Fruit fly (Drosophila melanogaster) whole organism, embryonic: ENCODE measurements around the gene CCHa1.
A peak's percentile ranks its signal among the peaks of the same experiment; 100 is the strongest.

ENCODE experiments used
- Atf3 ChIP-seq: fragments of 200-800 bp; sonication (Bioruptor generic); optimal IDR thresholded peaks from 3 replicates; lab custom pipeline; 2016; ENCODE audit warnings: missing biosample characterization, missing genetic modification characterization
- CG11093 ChIP-seq: fragments of 200-800 bp; sonication (Bioruptor generic); IDR thresholded peaks from 3 replicates; pipeline ENCODE4 v1.3.6; 2022; ENCODE audit warnings: missing biosample characterization, missing genetic modification characterization
- CG11398 ChIP-seq: fragments of 200-800 bp; sonication (Bioruptor generic); optimal IDR thresholded peaks from 2 replicates; lab custom pipeline; 2016; ENCODE audit warnings: missing biosample characterization, missing genetic modification characterization
- CG13296 ChIP-seq: fragments of 200-800 bp; sonication (Bioruptor generic); optimal IDR thresholded peaks from 3 replicates; lab custom pipeline; 2018; ENCODE audit warnings: missing biosample characterization, mild to moderate bottlenecking, missing genetic modification characterization
- CG14860 ChIP-seq: fragments of 200-800 bp; sonication (Bioruptor generic); IDR thresholded peaks from 3 replicates; pipeline ENCODE4 v1.3.6; 2022; ENCODE audit warnings: missing biosample characterization, missing genetic modification characterization; ENCODE audit not compliant: partially characterized antibody
- CG15073 ChIP-seq: fragments of 200-800 bp; sonication (Bioruptor generic); optimal IDR thresholded peaks from 2 replicates; lab custom pipeline; 2016; ENCODE audit warnings: missing biosample characterization, missing genetic modification characterization
- CG1529 ChIP-seq: fragments of 200-800 bp; sonication (Bioruptor generic); optimal IDR thresholded peaks from 3 replicates; lab custom pipeline; 2018; ENCODE audit warnings: missing biosample characterization, missing genetic modification characterization
- CG1602 ChIP-seq: fragments of 200-800 bp; sonication (Bioruptor generic); optimal IDR thresholded peaks from 3 replicates; lab custom pipeline; 2016; ENCODE audit warnings: missing biosample characterization, missing genetic modification characterization
- CG16813 ChIP-seq: fragments of 200-800 bp; sonication (Bioruptor generic); IDR thresholded peaks from 3 replicates; pipeline ENCODE4 v1.3.6; 2022; ENCODE audit warnings: missing biosample characterization, missing genetic modification characterization; ENCODE audit not compliant: partially characterized antibody
- CG17829 ChIP-seq: fragments of 200-800 bp; optimal IDR thresholded peaks from 2 replicates; lab custom pipeline; 2019; ENCODE audit warnings: missing biosample characterization, mild to moderate bottlenecking, missing genetic modification characterization, moderate library complexity
- CG2129 ChIP-seq: fragments of 200-800 bp; sonication (Bioruptor generic); IDR thresholded peaks from 2 replicates; pipeline ENCODE4 v1.3.6; 2022; ENCODE audit warnings: missing biosample characterization, missing genetic modification characterization; ENCODE audit not compliant: partially characterized antibody
- CG6254 ChIP-seq: fragments of 200-800 bp; sonication (Bioruptor generic); optimal IDR thresholded peaks from 3 replicates; lab custom pipeline; 2017; ENCODE audit warnings: mild to moderate bottlenecking, missing biosample characterization, missing genetic modification reagents, missing genetic modification characterization
- CG6689 ChIP-seq: fragments of 200-800 bp; sonication (Bioruptor generic); IDR thresholded peaks from 2 replicates; pipeline ENCODE4 v1.3.6; 2022; ENCODE audit warnings: missing biosample characterization, missing genetic modification characterization
- CG7357 ChIP-seq: fragments of 200-800 bp; sonication (Bioruptor generic); IDR thresholded peaks from 3 replicates; pipeline ENCODE4 v1.3.6; 2022; ENCODE audit warnings: missing biosample characterization, missing genetic modification characterization
- CG7556 ChIP-seq: fragments of 200-800 bp; sonication (Bioruptor generic); optimal IDR thresholded peaks from 2 replicates; lab custom pipeline; 2017; ENCODE audit warnings: missing biosample characterization, mild to moderate bottlenecking, missing genetic modification characterization
- CG7786 ChIP-seq: fragments of 200-800 bp; sonication (Bioruptor generic); optimal IDR thresholded peaks from 2 replicates; lab custom pipeline; 2016; ENCODE audit warnings: missing biosample characterization, missing genetic modification characterization
- CG7928 ChIP-seq: fragments of 200-800 bp; sonication (Bioruptor generic); optimal IDR thresholded peaks from 2 replicates; lab custom pipeline; 2017; ENCODE audit warnings: missing biosample characterization, mild to moderate bottlenecking, missing genetic modification characterization
- CG8924 ChIP-seq: fragments of 200-800 bp; optimal IDR thresholded peaks from 3 replicates; lab custom pipeline; 2019; ENCODE audit warnings: missing biosample characterization, mild to moderate bottlenecking, missing genetic modification characterization, moderate library complexity
- Fer3 ChIP-seq: fragments of 200-800 bp; sonication (Bioruptor generic); optimal IDR thresholded peaks from 2 replicates; lab custom pipeline; 2018; ENCODE audit warnings: missing biosample characterization, mild to moderate bottlenecking, missing genetic modification characterization, moderate library complexity
- Gsc ChIP-seq: fragments of 200-800 bp; sonication (Bioruptor generic); IDR thresholded peaks from 2 replicates; pipeline ENCODE4 v1.3.6; 2022; ENCODE audit warnings: missing biosample characterization, missing genetic modification characterization
- Hr3 ChIP-seq: fragments of 200-800 bp; sonication (Bioruptor generic); optimal IDR thresholded peaks from 3 replicates; lab custom pipeline; 2016; ENCODE audit warnings: missing biosample characterization, missing genetic modification characterization
- Lim3 ChIP-seq: fragments of 200-800 bp; sonication (Bioruptor generic); IDR thresholded peaks from 2 replicates; pipeline ENCODE4 v1.3.6; 2022; ENCODE audit warnings: missing biosample characterization, missing genetic modification characterization
- Meics ChIP-seq: fragments of 200-800 bp; sonication (Bioruptor generic); optimal IDR thresholded peaks from 2 replicates; lab custom pipeline; 2017; ENCODE audit warnings: missing biosample characterization, mild to moderate bottlenecking, missing genetic modification characterization
- NK7.1 ChIP-seq: fragments of 200-800 bp; sonication (Bioruptor generic); optimal IDR thresholded peaks from 3 replicates; lab custom pipeline; 2016; ENCODE audit warnings: missing biosample characterization, missing genetic modification characterization
- NfI ChIP-seq: fragments of 200-800 bp; sonication (Bioruptor generic); optimal IDR thresholded peaks from 3 replicates; lab custom pipeline; 2018; ENCODE audit warnings: missing biosample characterization, mild to moderate bottlenecking, missing genetic modification characterization, moderate library complexity
- Oli ChIP-seq: fragments of 200-800 bp; sonication (Bioruptor generic); optimal IDR thresholded peaks from 2 replicates; lab custom pipeline; 2018; ENCODE audit warnings: missing biosample characterization, mild to moderate bottlenecking, missing genetic modification characterization, moderate library complexity
- Ravus ChIP-seq: fragments of 200-800 bp; sonication (Bioruptor generic); IDR thresholded peaks from 2 replicates; pipeline ENCODE4 v1.3.6; 2022; ENCODE audit warnings: missing biosample characterization, missing genetic modification characterization
- Sin3A ChIP-seq: fragments of >200 bp; optimal IDR thresholded peaks from 2 replicates; lab custom pipeline; 2018
- Sox100B ChIP-seq: fragments of 200-800 bp; sonication (Bioruptor generic); optimal IDR thresholded peaks from 3 replicates; lab custom pipeline; 2018; ENCODE audit warnings: missing biosample characterization, mild to moderate bottlenecking, missing genetic modification characterization
- Vsx1 ChIP-seq: fragments of 200-800 bp; sonication (Bioruptor generic); optimal IDR thresholded peaks from 2 replicates; lab custom pipeline; 2017; ENCODE audit warnings: missing biosample characterization, mild to moderate bottlenecking, missing genetic modification characterization, missing genetic modification reagents
- YL-1 ChIP-seq: fragments of 200-800 bp; sonication (Bioruptor generic); optimal IDR thresholded peaks from 3 replicates; lab custom pipeline; 2017; ENCODE audit warnings: missing biosample characterization, mild to moderate bottlenecking, missing genetic modification characterization
- ab ChIP-seq: fragments of 200-800 bp; sonication (Bioruptor generic); optimal IDR thresholded peaks from 2 replicates; lab custom pipeline; 2016; ENCODE audit warnings: missing biosample characterization, missing genetic modification characterization
- btn ChIP-seq: fragments of 200-800 bp; sonication (Bioruptor generic); optimal IDR thresholded peaks from 2 replicates; lab custom pipeline; 2016; ENCODE audit warnings: missing biosample characterization, missing genetic modification characterization
- cg ChIP-seq: fragments of 200-800 bp; sonication (Bioruptor generic); optimal IDR thresholded peaks from 3 replicates; lab custom pipeline; 2019; ENCODE audit warnings: missing biosample characterization, mild to moderate bottlenecking, missing genetic modification characterization, moderate library complexity
- dm ChIP-seq: fragments of 200-800 bp; sonication (Bioruptor generic); optimal IDR thresholded peaks from 3 replicates; lab custom pipeline; 2016; ENCODE audit warnings: missing biosample characterization, missing genetic modification characterization
- ems ChIP-seq: fragments of 200-800 bp; sonication (Bioruptor generic); optimal IDR thresholded peaks from 3 replicates; lab custom pipeline; 2016; ENCODE audit warnings: missing biosample characterization, missing genetic modification characterization
- fru ChIP-seq: fragments of >200 bp; optimal IDR thresholded peaks from 2 replicates; lab custom pipeline; 2017
- ftz-f1 ChIP-seq: fragments of 200-800 bp; sonication (Bioruptor generic); optimal IDR thresholded peaks from 2 replicates; lab custom pipeline; 2016; ENCODE audit warnings: missing biosample characterization, missing genetic modification characterization
- lmd ChIP-seq: fragments of 200-800 bp; sonication (Bioruptor generic); IDR thresholded peaks from 2 replicates; pipeline ENCODE4 v1.3.6; 2022; ENCODE audit warnings: missing biosample characterization, missing genetic modification characterization
- luna ChIP-seq: fragments of 200-800 bp; sonication (Bioruptor generic); optimal IDR thresholded peaks from 2 replicates; lab custom pipeline; 2016; ENCODE audit warnings: missing biosample characterization, missing genetic modification characterization
- nau ChIP-seq: fragments of 200-800 bp; sonication (Bioruptor generic); optimal IDR thresholded peaks from 3 replicates; lab custom pipeline; 2017; ENCODE audit warnings: missing biosample characterization, mild to moderate bottlenecking, missing genetic modification characterization, missing genetic modification reagents
- onecut ChIP-seq: fragments of 200-800 bp; sonication (Bioruptor generic); IDR thresholded peaks from 2 replicates; pipeline ENCODE4 v1.3.6; 2022; ENCODE audit warnings: missing biosample characterization, missing genetic modification characterization
- rib ChIP-seq: fragments of 200-800 bp; sonication (Bioruptor generic); IDR thresholded peaks from 2 replicates; pipeline ENCODE4 v1.3.6; 2022; ENCODE audit warnings: missing biosample characterization, missing genetic modification characterization
- ro ChIP-seq: fragments of 200-800 bp; sonication (Bioruptor generic); IDR thresholded peaks from 2 replicates; pipeline ENCODE4 v1.3.6; 2022; ENCODE audit warnings: missing biosample characterization, missing genetic modification characterization
- sisA ChIP-seq: fragments of 200-800 bp; sonication (Bioruptor generic); IDR thresholded peaks from 2 replicates; pipeline ENCODE4 v1.3.6; 2022; ENCODE audit warnings: missing biosample characterization, missing genetic modification characterization
- slp2 ChIP-seq: fragments of 200-800 bp; sonication (Bioruptor generic); optimal IDR thresholded peaks from 2 replicates; lab custom pipeline; 2016; ENCODE audit warnings: missing biosample characterization, missing genetic modification characterization
- sqz ChIP-seq: fragments of 200-800 bp; sonication (Bioruptor generic); optimal IDR thresholded peaks from 3 replicates; lab custom pipeline; 2018; ENCODE audit warnings: missing biosample characterization, mild to moderate bottlenecking, missing genetic modification characterization
- stc ChIP-seq: fragments of 200-800 bp; sonication (Bioruptor generic); IDR thresholded peaks from 2 replicates; pipeline ENCODE4 v1.3.6; 2022; ENCODE audit warnings: missing biosample characterization, missing genetic modification characterization
- tgo ChIP-seq: fragments of 200-800 bp; sonication (Bioruptor generic); IDR thresholded peaks from 3 replicates; pipeline ENCODE4 v1.3.6; 2022; ENCODE audit warnings: missing biosample characterization, missing genetic modification characterization
- wor ChIP-seq: fragments of 200-800 bp; sonication (Bioruptor generic); IDR thresholded peaks from 2 replicates; pipeline ENCODE4 v1.3.6; 2022; ENCODE audit warnings: missing biosample characterization, missing genetic modification characterization

Gene CCHa1

dm6 chr3R:14052182-14053036, 44.2 kb downstream of the CCHa1 start (continued):
- peak; percentile 75 for TF ChIP-seq sisA (GFP tag; lab: Robert Waterston, UW)
- peak; percentile 77 for TF ChIP-seq CG11398 (GFP tag; lab: Kevin White, UChicago)
- peak; percentile 82 for TF ChIP-seq CG7928
- no peak for TF ChIP-seq cg (GFP tag; lab: Kevin White, UChicago)
- peak; percentile 74; the same call in 1 of the 2 replicates for TF ChIP-seq stc (GFP tag; lab: Robert Waterston, UW)
- peak; percentile 46 for TF ChIP-seq CG1529 (GFP tag; lab: Kevin White, UChicago)
- no peak for TF ChIP-seq CG2129 (GFP tag; lab: Robert Waterston, UW)
- peak; percentile 77; the same call in 2 of the 3 replicates for TF ChIP-seq CG11093
- TF ChIP-seq CG7556 (GFP tag; lab: Kevin White, UChicago): peak; percentile 88
- peak; percentile 87 for TF ChIP-seq luna
- TF ChIP-seq onecut (GFP tag; lab: Robert Waterston, UW): peak; percentile 27
- TF ChIP-seq CG14860: no peak
- peak; percentile 66 for TF ChIP-seq slp2 (GFP tag; lab: Kevin White, UChicago)
- peak; percentile 76 for TF ChIP-seq Ravus (GFP tag; lab: Robert Waterston, UW)
- peak; percentile 11 for TF ChIP-seq YL-1 (GFP tag; lab: Kevin White, UChicago)
- peak; percentile 79 for TF ChIP-seq Hr3 (GFP tag; lab: Kevin White, UChicago)
- TF ChIP-seq ems: peak; percentile 70
- peak; percentile 78 for TF ChIP-seq CG7357 (GFP tag; lab: Robert Waterston, UW)
- TF ChIP-seq Sox100B (GFP tag; lab: Kevin White, UChicago): peak; percentile 76
- TF ChIP-seq Gsc (GFP tag; lab: Robert Waterston, UW): no peak
- 0 out of 2 replicates have a peak, but pooled peaks have one; percentile 53 for TF ChIP-seq Lim3 (GFP tag; lab: Robert Waterston, UW)
- TF ChIP-seq CG13296: peak; percentile 89
- TF ChIP-seq ab (GFP tag; lab: Kevin White, UChicago): peak; percentile 4
- no peak for TF ChIP-seq Sin3A (lab: Kevin White, UChicago)
- no peak for TF ChIP-seq btn
- TF ChIP-seq lmd (GFP tag; lab: Robert Waterston, UW): peak; percentile 94
- peak; percentile 84 for TF ChIP-seq Oli (tag; lab: Kevin White, UChicago)
- TF ChIP-seq Meics (GFP tag; lab: Kevin White, UChicago): peak; percentile 93
- peak; percentile 87 for TF ChIP-seq CG7786
- TF ChIP-seq CG15073 (GFP tag; lab: Kevin White, UChicago): no peak
- peak; percentile 91; the same call in 1 of the 2 replicates for TF ChIP-seq rib (GFP tag; lab: Robert Waterston, UW)
- TF ChIP-seq Atf3 (GFP tag; lab: Kevin White, UChicago): peak; percentile 43
- peak; percentile 50 for TF ChIP-seq CG1602 (GFP tag; lab: Kevin White, UChicago)
- peak; percentile 72 for TF ChIP-seq CG17829
- peak; percentile 59; the same call in 1 of the 2 replicates for TF ChIP-seq wor (GFP tag; lab: Robert Waterston, UW)
- TF ChIP-seq CG6689 (GFP tag; lab: Robert Waterston, UW): peak; percentile 85; the same call in 1 of the 2 replicates
- TF ChIP-seq nau (GFP tag; lab: Kevin White, UChicago): peak; percentile 73
- TF ChIP-seq dm: peak; percentile 78
- no peak for TF ChIP-seq CG16813 (GFP tag; lab: Robert Waterston, UW)
- TF ChIP-seq Vsx1 (GFP tag; lab: Kevin White, UChicago): peak; percentile 55
- TF ChIP-seq CG8924 (tag; lab: Kevin White, UChicago): peak; percentile 85
- TF ChIP-seq ftz-f1 (GFP tag; lab: Kevin White, UChicago): peak; percentile 55
- TF ChIP-seq NfI (GFP tag; lab: Kevin White, UChicago): peak; percentile 87
- TF ChIP-seq tgo: peak; percentile 89
- peak; percentile 91 for TF ChIP-seq Fer3 (tag; lab: Kevin White, UChicago)
- TF ChIP-seq fru (lab: Kevin White, UChicago): no peak
- TF ChIP-seq CG6254 (GFP tag; lab: Kevin White, UChicago): no peak
- peak; percentile 42 for TF ChIP-seq NK7.1 (GFP tag; lab: Kevin White, UChicago)
- peak; percentile 44 for TF ChIP-seq sqz (GFP tag; lab: Kevin White, UChicago)
- peak; percentile 70 for TF ChIP-seq ro (GFP tag; lab: Robert Waterston, UW)
